Fruit fly (Drosophila melanogaster) whole organism, wandering third instar larva: ENCODE measurements around the gene CG13251.

Experiments used
- CG32264 ChIP-seq: fragments of 200-800 bp; sonication (Bioruptor generic); optimal IDR thresholded peaks from 2 replicates; lab custom pipeline; 2016; ENCODE audit warnings: missing biosample characterization, missing genetic modification characterization
- CrebA ChIP-seq: fragments of 200-800 bp; sonication (Bioruptor generic); optimal IDR thresholded peaks from 2 replicates; lab custom pipeline; 2016; ENCODE audit warnings: missing biosample characterization, mild to moderate bottlenecking, missing genetic modification characterization, borderline replicate concordance
- HLH106 ChIP-seq: fragments of 200-800 bp; optimal IDR thresholded peaks from 3 replicates; lab custom pipeline; 2019; ENCODE audit warnings: missing biosample characterization, mild to moderate bottlenecking, missing genetic modification characterization, moderate library complexity
- Myc ChIP-seq: fragments of >200 bp; optimal IDR thresholded peaks from 2 replicates; lab custom pipeline; 2017
- Vsx2 ChIP-seq: fragments of 200-300, 225-300 bp; sonication (Bioruptor generic); optimal IDR thresholded peaks from 2 replicates; lab custom pipeline; 2018; ENCODE audit warnings: missing biosample characterization, missing genetic modification characterization; ENCODE audit not compliant: partially characterized antibody
- dmrt93B ChIP-seq: fragments of 200-800 bp; sonication (Bioruptor generic); optimal IDR thresholded peaks from 2 replicates; lab custom pipeline; 2018; ENCODE audit warnings: missing biosample characterization, mild to moderate bottlenecking, missing genetic modification characterization
- ey ChIP-seq: fragments of 200-800 bp; sonication (Bioruptor generic); optimal IDR thresholded peaks from 2 replicates; lab custom pipeline; 2016; ENCODE audit warnings: missing biosample characterization, missing genetic modification characterization
- lola ChIP-seq: fragments of >200 bp; optimal IDR thresholded peaks from 2 replicates; lab custom pipeline; 2017; ENCODE audit warnings: missing biosample characterization, missing genetic modification characterization
- pan ChIP-seq: fragments of >200 bp; optimal IDR thresholded peaks from 2 replicates; lab custom pipeline; 2017
- tai ChIP-seq: sonication (Bioruptor generic); optimal IDR thresholded peaks from 2 replicates; lab custom pipeline; 2016; ENCODE audit warnings: missing biosample characterization, missing genetic modification characterization
- woc ChIP-seq: sonication (Bioruptor generic); optimal IDR thresholded peaks from 2 replicates; lab custom pipeline; 2016; ENCODE audit warnings: missing biosample characterization, mild to moderate bottlenecking, missing genetic modification characterization

CG13251 gene

dm6 chr3L:20690074-20690473, 53.1 kb downstream of the CG13251 start:
- no peak for TF ChIP-seq Vsx2 (GFP tag; lab: Kevin White, UChicago)
- no peak for TF ChIP-seq tai
- TF ChIP-seq CrebA = no peak
- no peak for TF ChIP-seq Myc (lab: Kevin White, UChicago)
- no peak for TF ChIP-seq ey (GFP tag; lab: Kevin White, UChicago)
- no peak for TF ChIP-seq woc (GFP tag; lab: Kevin White, UChicago)
- TF ChIP-seq pan = no peak
- no peak for TF ChIP-seq dmrt93B (GFP tag; lab: Kevin White, UChicago)
- TF ChIP-seq lola = no peak
- no peak for TF ChIP-seq HLH106
- TF ChIP-seq CG32264 (GFP tag; lab: Kevin White, UChicago) = no peak
